Worm (Caenorhabditis elegans): ENCODE data around the gene F22B7.1.

The F22B7.1 gene

ce11 chrIII:8674980-8675485 lies 9.9 kb downstream of the F22B7.1 start, which contains the start of gene pgl-2 (continued):
- no peak for TF ChIP-seq unc-130 (GFP tag; optimal IDR thresholded peaks at IDR 0.05)
- no peak for TF ChIP-seq egl-44 (GFP tag; IDR thresholded peaks at IDR 0.05)
- no peak for TF ChIP-seq snpc-3.4 (tag; optimal IDR thresholded peaks at IDR 0.05)
- no peak for TF ChIP-seq atf-7 (tag; optimal IDR thresholded peaks at IDR 0.05)
- no peak for TF ChIP-seq pbrm-1 (GFP tag; IDR thresholded peaks at IDR 0.05)
- no peak for TF ChIP-seq pha-4 (tag; optimal IDR thresholded peaks at IDR 0.05)
- no peak for TF ChIP-seq F37B4.10 (GFP tag; IDR thresholded peaks at IDR 0.05)
- TF ChIP-seq lin-54 (GFP tag; optimal IDR thresholded peaks at IDR 0.05) = peak; percentile 47
- no peak for TF ChIP-seq ceh-58 (GFP tag; IDR thresholded peaks at IDR 0.05)
- no peak for TF ChIP-seq lsy-27 (tag; optimal IDR thresholded peaks at IDR 0.05; ENCODE audit: borderline replicate concordance, insufficient read depth)

ce11 chrIII:8678371-8678770 lies 13.2 kb downstream of the F22B7.1 start:
- TF ChIP-seq athp-1 (tag; optimal IDR thresholded peaks at IDR 0.05) (peak; percentile 92), B0035.1 (tag; optimal IDR thresholded peaks at IDR 0.05) (peak; percentile 61), Y79H2A.3 (GFP tag; conservative IDR thresholded peaks at IDR 0.05) (peak; percentile 91), snpc-3.4 (tag; optimal IDR thresholded peaks at IDR 0.05) (peak; percentile 53), F49E8.2 (tag; optimal IDR thresholded peaks at IDR 0.05; ENCODE audit: insufficient read depth) (peak; percentile 65), fkh-3 (tag; optimal IDR thresholded peaks at IDR 0.05) (no peak), zfh-2 (GFP tag; conservative IDR thresholded peaks at IDR 0.05) (no peak), madf-6 (GFP tag; IDR thresholded peaks at IDR 0.05) (peak; percentile 66), Y53G8AR.9 (GFP tag; conservative IDR thresholded peaks at IDR 0.05) (no peak), ztf-6 (GFP tag; IDR thresholded peaks at IDR 0.05) (peak; percentile 36; the same call in 1 of the 2 replicates), xnd-1 (tag; optimal IDR thresholded peaks at IDR 0.05) (peak; percentile 12), egl-44 (GFP tag; IDR thresholded peaks at IDR 0.05) (peak; percentile 75; the same call in 1 of the 2 replicates), cebp-1 (GFP tag; IDR thresholded peaks at IDR 0.05) (no peak), cebp-1 (tag; optimal IDR thresholded peaks at IDR 0.05) (peak; percentile 84), somi-1 (GFP tag; optimal IDR thresholded peaks at IDR 0.05) (peak; percentile 54), mel-28 (tag; optimal IDR thresholded peaks at IDR 0.05; ENCODE audit: borderline replicate concordance) (peak; percentile 22), snpc-4 (GFP tag; optimal IDR thresholded peaks at IDR 0.05) (peak; percentile 53), snpc-4 (tag; optimal IDR thresholded peaks at IDR 0.05) (peak in 2 of 4 experiments; percentile 51), lag-1 (GFP tag; IDR thresholded peaks at IDR 0.05) (no peak), T07F8.4 (tag; optimal IDR thresholded peaks at IDR 0.05) (peak; percentile 65), lin-26 (GFP tag; IDR thresholded peaks at IDR 0.05) (peak; percentile 94), ceh-91 (GFP tag; IDR thresholded peaks at IDR 0.05) (0 out of 2 replicates have a peak, but pooled peaks have one; percentile 33), lir-1 (GFP tag; conservative IDR thresholded peaks at IDR 0.05) (peak; percentile 51; the same call in 1 of the 2 replicates), efl-1 (GFP tag; optimal IDR thresholded peaks at IDR 0.05) (peak; percentile 39), F52B5.7 (tag; optimal IDR thresholded peaks at IDR 0.05) (peak; percentile 59), mxl-1 (tag; optimal IDR thresholded peaks at IDR 0.05) (peak; percentile 91), bed-2 (GFP tag; IDR thresholded peaks at IDR 0.05) (no peak), dox-1 (GFP tag; IDR thresholded peaks at IDR 0.05) (peak; percentile 81), die-1 (tag; optimal IDR thresholded peaks at IDR 0.05) (peak; percentile 92), ztf-25 (GFP tag; IDR thresholded peaks at IDR 0.05) (peak; percentile 97), nfyb-1 (GFP tag; IDR thresholded peaks at IDR 0.05) (peak; percentile 84), chd-7 (tag; optimal IDR thresholded peaks at IDR 0.05) (peak; percentile 68), Y56A3A.18 (GFP tag; IDR thresholded peaks at IDR 0.05) (peak; percentile 82), hmg-1.2 (GFP tag; IDR thresholded peaks at IDR 0.05) (peak; percentile 80), lsy-27 (tag; optimal IDR thresholded peaks at IDR 0.05; ENCODE audit: borderline replicate concordance, insufficient read depth) (no peak), ceh-58 (GFP tag; IDR thresholded peaks at IDR 0.05) (no peak), ccch-3 (GFP tag; optimal IDR thresholded peaks at IDR 0.05) (no peak), attf-3 (GFP tag; conservative IDR thresholded peaks at IDR 0.05) (peak; percentile 53), Y67H2A.10 (GFP tag; conservative IDR thresholded peaks at IDR 0.05) (no peak), ztf-3 (GFP tag; optimal IDR thresholded peaks at IDR 0.05) (no peak)

Data from whole organism, young adult.